Worm (Caenorhabditis elegans): ENCODE results near the gene K07D4.9.

DNA sequence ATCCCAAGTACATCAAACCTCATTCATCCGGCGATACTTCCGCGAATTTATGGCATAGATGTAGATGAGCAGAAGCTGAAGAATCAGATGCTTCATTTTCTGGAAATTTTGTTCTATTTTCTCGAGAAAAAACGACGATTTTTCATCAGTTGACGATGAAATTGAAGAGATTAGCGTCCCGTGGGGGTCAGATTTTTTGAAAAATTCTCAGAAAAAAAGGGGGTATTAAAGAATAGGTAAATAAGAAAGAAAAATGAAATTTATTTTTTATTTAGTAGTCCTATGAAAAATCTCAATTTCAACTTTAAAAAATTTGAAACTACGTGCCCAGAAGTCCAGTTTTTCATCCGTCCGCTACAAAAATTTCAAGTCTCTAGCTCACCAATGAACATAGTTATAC lies 2.9 kb upstream of the K07D4.9 start, which contains the start of gene K07D4.5:
- TF ChIP-seq pha-4 (tag; optimal IDR thresholded peaks at IDR 0.05) = no peak
- no peak for TF ChIP-seq unc-39 (tag; optimal IDR thresholded peaks at IDR 0.05)
- TF ChIP-seq nhr-237 (tag; optimal IDR thresholded peaks at IDR 0.05) = no peak
- no peak for TF ChIP-seq ceh-9 (tag; optimal IDR thresholded peaks at IDR 0.05)
- TF ChIP-seq nhr-67 (tag; optimal IDR thresholded peaks at IDR 0.05) = no peak
- TF ChIP-seq tbx-2 (tag; optimal IDR thresholded peaks at IDR 0.05) = no peak
- TF ChIP-seq nhr-76 (tag; optimal IDR thresholded peaks at IDR 0.05) = no peak
- TF ChIP-seq snpc-4 (tag; optimal IDR thresholded peaks at IDR 0.05) = no peak
- TF ChIP-seq elt-2 (tag; optimal IDR thresholded peaks at IDR 0.05) = no peak
- no peak for TF ChIP-seq nfya-1 (tag; optimal IDR thresholded peaks at IDR 0.05; ENCODE audit: insufficient read depth)
